Worm (Caenorhabditis elegans) whole organism, late embryonic: ENCODE data around the gene srlf-19.

Experiments used
- F13H6.1 ChIP-seq: sonication (generic microtip); optimal IDR thresholded peaks from 2 replicates; lab custom pipeline; 2016; ENCODE audit warnings: missing genetic modification characterization, missing compliant biosample characterization
- K02D7.2 ChIP-seq: sonication (generic microtip); optimal IDR thresholded peaks from 2 replicates; lab custom pipeline; 2017; ENCODE audit warnings: mild to moderate bottlenecking, missing genetic modification characterization, missing compliant biosample characterization
- ceh-2 ChIP-seq: sonication (generic microtip); optimal IDR thresholded peaks from 2 replicates; lab custom pipeline; 2016; ENCODE audit warnings: missing genotype, missing genetic modification characterization, missing compliant biosample characterization
- ceh-31 ChIP-seq: sonication (generic microtip); optimal IDR thresholded peaks from 2 replicates; lab custom pipeline; 2016; ENCODE audit warnings: missing genetic modification characterization, missing compliant biosample characterization
- ceh-9 ChIP-seq: sonication (generic microtip); optimal IDR thresholded peaks from 2 replicates; lab custom pipeline; 2016; ENCODE audit warnings: mild to moderate bottlenecking, missing genetic modification characterization, inconsistent platforms, missing compliant biosample characterization
- che-1 ChIP-seq: sonication (generic microtip); optimal IDR thresholded peaks from 2 replicates; lab custom pipeline; 2016; ENCODE audit warnings: mild to moderate bottlenecking, missing genetic modification characterization, missing compliant biosample characterization
- elt-2 ChIP-seq: sonication (generic microtip); optimal IDR thresholded peaks from 2 replicates; lab custom pipeline; 2016; ENCODE audit warnings: missing genetic modification reagents, missing genetic modification characterization, missing compliant biosample characterization
- fkh-10 ChIP-seq: fragments of 150-350 bp; optimal IDR thresholded peaks from 2 replicates; lab custom pipeline; 2014; ENCODE audit warnings: missing biosample characterization, missing genetic modification reagents, missing genetic modification characterization
- gmeb-2 ChIP-seq: sonication (generic microtip); optimal IDR thresholded peaks from 2 replicates; lab custom pipeline; 2016; ENCODE audit warnings: missing genetic modification characterization, inconsistent platforms, missing compliant biosample characterization
- hlh-13 ChIP-seq: fragments of 200-800 bp; sonication (Bioruptor generic); optimal IDR thresholded peaks from 2 replicates; lab custom pipeline; 2018; ENCODE audit warnings: mild to moderate bottlenecking, missing genetic modification characterization, missing compliant biosample characterization
- hlh-30 ChIP-seq: sonication (generic microtip); optimal IDR thresholded peaks from 2 replicates; lab custom pipeline; 2017; ENCODE audit warnings: antibody characterized with exemption, missing genetic modification characterization, missing compliant biosample characterization; ENCODE audit not compliant: insufficient read depth
- hlh-6 ChIP-seq: sonication (generic microtip); optimal IDR thresholded peaks from 2 replicates; lab custom pipeline; 2016; ENCODE audit warnings: missing genotype, missing genetic modification characterization, missing compliant biosample characterization
- hlh-8 ChIP-seq: sonication (generic microtip); optimal IDR thresholded peaks from 2 replicates; lab custom pipeline; 2016; ENCODE audit warnings: missing genotype, missing genetic modification characterization, missing compliant biosample characterization
- lim-6 ChIP-seq: sonication (generic microtip); optimal IDR thresholded peaks from 2 replicates; lab custom pipeline; 2016; ENCODE audit warnings: missing genetic modification characterization, missing compliant biosample characterization
- madf-2 ChIP-seq: sonication (generic microtip); optimal IDR thresholded peaks from 2 replicates; lab custom pipeline; 2017; ENCODE audit warnings: missing genetic modification characterization, missing compliant biosample characterization
- mec-3 ChIP-seq: sonication (generic microtip); optimal IDR thresholded peaks from 2 replicates; lab custom pipeline; 2016; ENCODE audit warnings: borderline replicate concordance, missing genetic modification characterization, missing compliant biosample characterization
- nfya-1 ChIP-seq: sonication (generic microtip); optimal IDR thresholded peaks from 2 replicates; lab custom pipeline; 2017; ENCODE audit warnings: missing genetic modification characterization, mild to moderate bottlenecking, missing compliant biosample characterization, antibody characterized with exemption, moderate library complexity
- nhr-11 ChIP-seq: fragments of 150-350 bp; optimal IDR thresholded peaks from 2 replicates; lab custom pipeline; 2014; ENCODE audit warnings: missing biosample characterization, missing genetic modification characterization
- npax-4 ChIP-seq: sonication (generic microtip); optimal IDR thresholded peaks from 2 replicates; lab custom pipeline; 2016; ENCODE audit warnings: missing genetic modification characterization, missing compliant biosample characterization
- pha-2 ChIP-seq: sonication (generic microtip); optimal IDR thresholded peaks from 2 replicates; lab custom pipeline; 2017; ENCODE audit warnings: mild to moderate bottlenecking, missing genetic modification characterization, missing compliant biosample characterization
- pha-4 ChIP-seq: fragments of 150-350 bp; optimal IDR thresholded peaks from 2 replicates; lab custom pipeline; 2018; ENCODE audit warnings: missing biosample characterization, missing genetic modification reagents, missing genetic modification characterization
- pqm-1 ChIP-seq: sonication (generic microtip); optimal IDR thresholded peaks from 2 replicates; lab custom pipeline; 2016; ENCODE audit warnings: missing genetic modification characterization, missing compliant biosample characterization
- sox-2 ChIP-seq: fragments of 200-800 bp; sonication (Bioruptor generic); IDR thresholded peaks from 2 replicates; pipeline ENCODE4 v1.3.6; 2022; ENCODE audit warnings: missing genetic modification reagents, missing genetic modification characterization, missing compliant biosample characterization
- tbx-2 ChIP-seq: sonication (generic microtip); optimal IDR thresholded peaks from 2 replicates; lab custom pipeline; 2016; ENCODE audit warnings: missing genetic modification characterization, missing compliant biosample characterization
- tbx-7 ChIP-seq: sonication (generic microtip); optimal IDR thresholded peaks from 2 replicates; lab custom pipeline; 2016; ENCODE audit warnings: missing genotype, missing genetic modification characterization, missing compliant biosample characterization
- ttx-3 ChIP-seq: sonication (generic microtip); optimal IDR thresholded peaks from 2 replicates; lab custom pipeline; 2016; ENCODE audit warnings: missing genetic modification reagents, missing genetic modification characterization, missing compliant biosample characterization
- unc-3 ChIP-seq, 2 experiments: fragments of 200-800 bp in 1 of 2; sonication (Bioruptor generic) in 1 of 2; sonication (generic microtip) in 1 of 2; conservative IDR thresholded peaks in 1 of 2; optimal IDR thresholded peaks in 1 of 2; 2 replicates each; pipeline versions ENCODE4 v1.3.6 to Lab custom; 2016 to 2022; ENCODE audit warnings: missing compliant biosample characterization in 2 of 2, missing genetic modification characterization in 2 of 2, missing genetic modification reagents in 1 of 2
- unc-42 ChIP-seq: sonication (generic microtip); optimal IDR thresholded peaks from 2 replicates; lab custom pipeline; 2016; ENCODE audit warnings: missing genotype, missing genetic modification characterization, missing compliant biosample characterization
- zip-5 ChIP-seq: sonication (generic microtip); optimal IDR thresholded peaks from 2 replicates; lab custom pipeline; 2016; ENCODE audit warnings: missing genetic modification characterization, missing compliant biosample characterization

The srlf-19 gene

ce11 chrV:472589-472988, 32.7 kb upstream of the srlf-19 start, which contains the start of gene srt-31:
Gene srt-31 (plus strand): TSS chrV:472889.
- TF ChIP-seq hlh-30 (no peak), ceh-2 (tag; lab: Kevin White, UChicago) (no peak), F13H6.1 (no peak), ttx-3 (no peak), hlh-6 (tag; lab: Kevin White, UChicago) (no peak), mec-3 (tag; lab: Kevin White, UChicago) (no peak), sox-2 (no peak)

- no peak for TF ChIP-seq gmeb-2 (tag; lab: Kevin White, UChicago)
- TF ChIP-seq tbx-2 (tag; lab: Kevin White, UChicago): no peak
- no peak for TF ChIP-seq unc-3 (GFP tag; conservative IDR thresholded peaks at IDR 0.05; lab: Robert Waterston, UW)
- TF ChIP-seq unc-3 (tag; optimal IDR thresholded peaks at IDR 0.05; lab: Kevin White, UChicago): no peak
- no peak for TF ChIP-seq npax-4
- no peak for TF ChIP-seq madf-2
- TF ChIP-seq fkh-10 (GFP tag; lab: Kevin White, UChicago): no peak
- no peak for TF ChIP-seq pha-4
- TF ChIP-seq ceh-31 (tag; lab: Kevin White, UChicago): no peak
Measured at ce11 chrV:474516-474915, 30.8 kb upstream of the srlf-19 start, which contains the start of gene nhr-99. Gene nhr-99 (plus strand): TSS chrV:474778.

- TF ChIP-seq hlh-6 (tag; lab: Kevin White, UChicago): no peak
- TF ChIP-seq pha-4: no peak
- no peak for TF ChIP-seq hlh-8
- TF ChIP-seq K02D7.2 (tag; lab: Kevin White, UChicago): no peak
- TF ChIP-seq zip-5 (tag; lab: Kevin White, UChicago): no peak
- no peak for TF ChIP-seq unc-42 (tag; lab: Kevin White, UChicago)
- TF ChIP-seq pha-2 (tag; lab: Kevin White, UChicago): no peak
- TF ChIP-seq unc-3 (GFP tag; conservative IDR thresholded peaks at IDR 0.05; lab: Robert Waterston, UW): no peak
- TF ChIP-seq unc-3 (tag; optimal IDR thresholded peaks at IDR 0.05; lab: Kevin White, UChicago): no peak
- TF ChIP-seq madf-2: no peak
- TF ChIP-seq fkh-10 (GFP tag; lab: Kevin White, UChicago): no peak
- TF ChIP-seq che-1 (tag; lab: Kevin White, UChicago): no peak
- TF ChIP-seq npax-4: no peak
- TF ChIP-seq, all 69 proteins: peak for 0
Measured at ce11 chrV:477664-478212, 27.6 kb upstream of the srlf-19 start, which contains the start of gene nhr-55. Gene nhr-55 (plus strand): TSS chrV:478162.

- TF ChIP-seq ceh-2 (tag; lab: Kevin White, UChicago): no peak
- TF ChIP-seq unc-3 (GFP tag; conservative IDR thresholded peaks at IDR 0.05; lab: Robert Waterston, UW): no peak
- TF ChIP-seq unc-3 (tag; optimal IDR thresholded peaks at IDR 0.05; lab: Kevin White, UChicago): no peak
- TF ChIP-seq lim-6: no peak
Measured at ce11 chrV:479046-479445, 26.2 kb upstream of the srlf-19 start.

- TF ChIP-seq nhr-11 (tag; lab: Kevin White, UChicago): no peak
- TF ChIP-seq nfya-1: peak; percentile 34
- no peak for TF ChIP-seq ceh-9 (tag; lab: Kevin White, UChicago)
- no peak for TF ChIP-seq hlh-13 (GFP tag; lab: Kevin White, UChicago)
Measured at ce11 chrV:482860-483259, 22.4 kb upstream of the srlf-19 start.

ce11 chrV:483289-483795, 21.9 kb upstream of the srlf-19 start, which contains the start of gene nhr-130:
Gene nhr-130 (minus strand): TSS chrV:483339.
- TF ChIP-seq pqm-1 (tag; lab: Kevin White, UChicago) (no peak), elt-2 (peak; percentile 59), tbx-7 (tag; lab: Kevin White, UChicago) (no peak)
